Fruit fly (Drosophila melanogaster) whole organism, prepupa: ENCODE measurements around the gene CG32428.
A peak's percentile ranks its signal among the peaks of the same experiment; 100 is the strongest.

ENCODE experiments used
- CG10669 ChIP-seq: fragments of 200-800 bp; sonication (Bioruptor generic); optimal IDR thresholded peaks from 3 replicates; lab custom pipeline; 2018; ENCODE audit warnings: missing biosample characterization, mild to moderate bottlenecking, missing genetic modification characterization, moderate library complexity
- CG11294 ChIP-seq: fragments of 200-800 bp; sonication (Bioruptor generic); IDR thresholded peaks from 2 replicates; pipeline ENCODE4 v1.3.6; 2022; ENCODE audit warnings: missing biosample characterization, missing genetic modification characterization
- CG11902 ChIP-seq: fragments of 200-800 bp; sonication (Bioruptor generic); optimal IDR thresholded peaks from 3 replicates; lab custom pipeline; 2016; ENCODE audit warnings: missing biosample characterization, missing genetic modification characterization
- CG1621 ChIP-seq: fragments of 200-800 bp; sonication (Bioruptor generic); optimal IDR thresholded peaks from 3 replicates; lab custom pipeline; 2018; ENCODE audit warnings: missing biosample characterization, mild to moderate bottlenecking, missing genetic modification characterization
- CG31627 ChIP-seq: fragments of 200-800 bp; sonication (Bioruptor generic); optimal IDR thresholded peaks from 3 replicates; lab custom pipeline; 2016; ENCODE audit warnings: missing biosample characterization, missing genetic modification characterization
- CG32006 ChIP-seq: fragments of 200-800 bp; sonication (Bioruptor generic); optimal IDR thresholded peaks from 3 replicates; lab custom pipeline; 2017; ENCODE audit warnings: missing biosample characterization, mild to moderate bottlenecking, missing genetic modification characterization
- CG34406 ChIP-seq: fragments of 200-800 bp; sonication (Bioruptor generic); optimal IDR thresholded peaks from 3 replicates; lab custom pipeline; 2016; ENCODE audit warnings: missing biosample characterization, missing genetic modification characterization
- CG3919 ChIP-seq: fragments of 200-800 bp; sonication (Bioruptor generic); optimal IDR thresholded peaks from 3 replicates; lab custom pipeline; 2016; ENCODE audit warnings: missing biosample characterization, missing genetic modification characterization
- CG4318 ChIP-seq: fragments of 200-800 bp; sonication (Bioruptor generic); optimal IDR thresholded peaks from 3 replicates; lab custom pipeline; 2017; ENCODE audit warnings: missing biosample characterization, mild to moderate bottlenecking, missing genetic modification characterization
- CG6163 ChIP-seq: fragments of 200-800 bp; sonication (Bioruptor generic); IDR thresholded peaks from 3 replicates; pipeline ENCODE4 v1.3.6; 2022; ENCODE audit warnings: missing biosample characterization, missing genetic modification characterization
- CG6276 ChIP-seq: fragments of 200-800 bp; sonication (Bioruptor generic); optimal IDR thresholded peaks from 2 replicates; lab custom pipeline; 2017; ENCODE audit warnings: missing biosample characterization, mild to moderate bottlenecking, missing genetic modification characterization
- CG6792 ChIP-seq: fragments of 200-800 bp; sonication (Bioruptor generic); optimal IDR thresholded peaks from 3 replicates; lab custom pipeline; 2016; ENCODE audit warnings: missing biosample characterization, missing genetic modification characterization
- CG6808 ChIP-seq: fragments of 200-800 bp; sonication (Bioruptor generic); optimal IDR thresholded peaks from 3 replicates; lab custom pipeline; 2017; ENCODE audit warnings: missing biosample characterization, missing genetic modification characterization, mild to moderate bottlenecking, moderate library complexity, missing genetic modification reagents
- CG6854 ChIP-seq: fragments of 200-800 bp; sonication (Bioruptor generic); optimal IDR thresholded peaks from 2 replicates; lab custom pipeline; 2017; ENCODE audit warnings: missing biosample characterization, mild to moderate bottlenecking, missing genetic modification characterization
- CG7368 ChIP-seq: fragments of 200-800 bp; sonication (Bioruptor generic); optimal IDR thresholded peaks from 3 replicates; lab custom pipeline; 2016; ENCODE audit warnings: missing biosample characterization, missing genetic modification characterization
- CG8119 ChIP-seq: fragments of 200-800 bp; sonication (Bioruptor generic); IDR thresholded peaks from 3 replicates; pipeline ENCODE4 v1.3.6; 2022; ENCODE audit warnings: missing biosample characterization, missing genetic modification characterization
- CG8319 ChIP-seq: fragments of 200-800 bp; sonication (Bioruptor generic); optimal IDR thresholded peaks from 3 replicates; lab custom pipeline; 2016; ENCODE audit warnings: missing biosample characterization, missing genetic modification characterization
- CG8632 ChIP-seq: fragments of 200-800 bp; sonication (Bioruptor generic); optimal IDR thresholded peaks from 3 replicates; lab custom pipeline; 2016; ENCODE audit warnings: missing biosample characterization, missing genetic modification characterization
- Eip75B ChIP-seq: fragments of 200-800 bp; sonication (Bioruptor generic); optimal IDR thresholded peaks from 3 replicates; lab custom pipeline; 2016; ENCODE audit warnings: missing biosample characterization, missing genetic modification characterization
- Eip78C ChIP-seq: fragments of 200-800 bp; sonication (Bioruptor generic); peaks from one replicate; lab custom pipeline; 2016; ENCODE audit warnings: missing biosample characterization, missing genetic modification characterization
- Eip93F ChIP-seq: fragments of 200-800 bp; sonication (Bioruptor generic); optimal IDR thresholded peaks from 2 replicates; lab custom pipeline; 2016; ENCODE audit warnings: missing biosample characterization, mild to moderate bottlenecking, missing genetic modification characterization
- Ets96B ChIP-seq: fragments of 200-800 bp; optimal IDR thresholded peaks from 2 replicates; lab custom pipeline; 2019; ENCODE audit warnings: missing biosample characterization, mild to moderate bottlenecking, missing genetic modification characterization, moderate library complexity
- Gug ChIP-seq: fragments of 200-800 bp; sonication (Bioruptor generic); IDR thresholded peaks from 2 replicates; pipeline ENCODE4 v1.3.6; 2022; ENCODE audit warnings: missing biosample characterization, missing genetic modification characterization
- Hr4 ChIP-seq: fragments of 200-800 bp; sonication (Bioruptor generic); optimal IDR thresholded peaks from 3 replicates; lab custom pipeline; 2016; ENCODE audit warnings: missing biosample characterization, missing genetic modification characterization
- Lpt ChIP-seq: fragments of 200-800 bp; sonication (Bioruptor generic); optimal IDR thresholded peaks from 3 replicates; lab custom pipeline; 2016; ENCODE audit warnings: missing biosample characterization, missing genetic modification characterization
- Met ChIP-seq: fragments of 200-800 bp; sonication (Bioruptor generic); optimal IDR thresholded peaks from 3 replicates; lab custom pipeline; 2016; ENCODE audit warnings: missing biosample characterization, missing genetic modification characterization
- Smox ChIP-seq: fragments of 200-800 bp; sonication (Bioruptor generic); optimal IDR thresholded peaks from 3 replicates; lab custom pipeline; 2016; ENCODE audit warnings: missing biosample characterization, missing genetic modification characterization
- Sox102F ChIP-seq: fragments of 200-800 bp; sonication (Bioruptor generic); optimal IDR thresholded peaks from 2 replicates; lab custom pipeline; 2016; ENCODE audit warnings: missing biosample characterization, mild to moderate bottlenecking, missing genetic modification characterization
- Sox14 ChIP-seq: fragments of 200-800 bp; sonication (Bioruptor generic); optimal IDR thresholded peaks from 3 replicates; lab custom pipeline; 2016; ENCODE audit warnings: missing biosample characterization, missing genetic modification characterization
- Sox15 ChIP-seq: fragments of 200-800 bp; sonication (Bioruptor generic); optimal IDR thresholded peaks from 3 replicates; lab custom pipeline; 2016; ENCODE audit warnings: missing biosample characterization, missing genetic modification characterization
- acj6 ChIP-seq: fragments of 200-800 bp; sonication (Bioruptor generic); optimal IDR thresholded peaks from 3 replicates; lab custom pipeline; 2016; ENCODE audit warnings: missing biosample characterization, missing genetic modification characterization
- cyc ChIP-seq: fragments of 200-800 bp; sonication (Bioruptor generic); optimal IDR thresholded peaks from 3 replicates; lab custom pipeline; 2016; ENCODE audit warnings: missing biosample characterization, missing genetic modification characterization
- dsx ChIP-seq: fragments of 200-800 bp; optimal IDR thresholded peaks from 3 replicates; lab custom pipeline; 2019; ENCODE audit warnings: missing biosample characterization, mild to moderate bottlenecking, missing genetic modification characterization, moderate library complexity; ENCODE audit not compliant: poor library complexity, severe bottlenecking
- eg ChIP-seq: fragments of 200-800 bp; sonication (Bioruptor generic); IDR thresholded peaks from 3 replicates; pipeline ENCODE4 v1.3.6; 2022; ENCODE audit warnings: missing biosample characterization, missing genetic modification characterization
- esn ChIP-seq: fragments of 200-800 bp; sonication (Bioruptor generic); optimal IDR thresholded peaks from 2 replicates; lab custom pipeline; 2016; ENCODE audit warnings: missing biosample characterization, mild to moderate bottlenecking, missing genetic modification characterization, moderate library complexity
- fd59A ChIP-seq: fragments of 200-800 bp; sonication (Bioruptor generic); optimal IDR thresholded peaks from 2 replicates; lab custom pipeline; 2017; ENCODE audit warnings: missing biosample characterization, mild to moderate bottlenecking, missing genetic modification characterization, missing genetic modification reagents
- fd85E ChIP-seq: fragments of 200-800 bp; sonication (Bioruptor generic); optimal IDR thresholded peaks from 3 replicates; lab custom pipeline; 2016; ENCODE audit warnings: missing biosample characterization, missing genetic modification characterization
- lz ChIP-seq: fragments of 200-800 bp; sonication (Bioruptor generic); optimal IDR thresholded peaks from 3 replicates; lab custom pipeline; 2016; ENCODE audit warnings: missing biosample characterization, missing genetic modification characterization
- net ChIP-seq: fragments of 200-800 bp; sonication (Bioruptor generic); optimal IDR thresholded peaks from 3 replicates; lab custom pipeline; 2016; ENCODE audit warnings: missing biosample characterization, missing genetic modification characterization
- pdm3 ChIP-seq: fragments of 200-800 bp; sonication (Bioruptor generic); optimal IDR thresholded peaks from 3 replicates; lab custom pipeline; 2016; ENCODE audit warnings: missing biosample characterization, missing genetic modification characterization
- spab ChIP-seq: fragments of 200-800 bp; sonication (Bioruptor generic); optimal IDR thresholded peaks from 2 replicates; lab custom pipeline; 2017; ENCODE audit warnings: missing biosample characterization, mild to moderate bottlenecking, missing genetic modification characterization, missing genetic modification reagents
- svp ChIP-seq: fragments of 200-800 bp; sonication (Bioruptor generic); peaks from one replicate; lab custom pipeline; 2016; ENCODE audit warnings: missing biosample characterization, missing genetic modification characterization
- topi ChIP-seq: fragments of 200-800 bp; sonication (Bioruptor generic); optimal IDR thresholded peaks from 3 replicates; lab custom pipeline; 2016; ENCODE audit warnings: missing biosample characterization, missing genetic modification characterization
- vri ChIP-seq: fragments of 200-800 bp; sonication (Bioruptor generic); optimal IDR thresholded peaks from 3 replicates; lab custom pipeline; 2016; ENCODE audit warnings: missing biosample characterization, mild to moderate bottlenecking, missing genetic modification characterization

The CG32428 gene

DNA sequence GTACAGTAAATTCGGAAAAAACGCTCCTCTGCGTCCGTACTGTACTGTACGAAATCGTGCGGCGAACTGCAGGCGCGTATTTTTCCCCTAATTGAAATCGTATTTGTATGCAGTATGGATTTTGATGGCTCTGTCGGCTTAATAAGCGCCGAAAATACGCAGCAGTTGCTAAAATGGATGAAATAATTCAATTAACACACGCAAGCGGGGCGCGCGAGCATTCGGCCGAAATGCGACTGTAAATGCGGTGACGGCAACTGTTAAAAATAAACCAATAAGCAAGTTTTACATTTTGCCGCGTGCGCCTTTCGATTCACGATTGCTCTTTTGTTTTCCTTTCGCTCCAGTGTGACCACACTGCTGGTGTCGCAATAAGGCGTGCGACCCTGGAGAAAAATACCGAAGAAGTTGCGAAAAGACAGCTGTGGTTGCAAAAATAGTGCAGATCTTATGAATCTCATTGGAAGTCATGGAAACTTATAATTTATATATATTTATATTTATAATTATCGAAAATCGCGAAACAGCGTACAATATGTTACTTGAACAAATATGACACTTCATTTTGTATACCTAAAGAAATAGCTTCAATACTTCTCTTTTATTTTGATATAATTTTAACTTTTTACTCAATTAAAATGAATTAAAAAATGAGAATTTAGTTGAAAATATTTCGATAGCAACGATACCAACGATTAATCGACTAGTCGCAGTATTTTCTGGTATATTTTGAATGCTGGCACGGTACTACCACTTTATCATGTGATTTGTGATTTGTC lies at the start of gene CG32428, which contains the start of gene CG5969 (continued):
- TF ChIP-seq spab = peak; percentile 28
- TF ChIP-seq CG8632 = peak; percentile 75
- TF ChIP-seq CG4318 (GFP tag; lab: Kevin White, UChicago) = peak; percentile 68
- TF ChIP-seq Eip75B (GFP tag; lab: Kevin White, UChicago) = peak; percentile 45
- peak; percentile 65 for TF ChIP-seq vri (GFP tag; lab: Kevin White, UChicago)
- peak; percentile 74 for TF ChIP-seq CG3919 (GFP tag; lab: Kevin White, UChicago)
- peak; percentile 33 for TF ChIP-seq fd85E
- TF ChIP-seq CG8119 (GFP tag; lab: Robert Waterston, UW) = no peak; the same call in 2 of the 3 replicates
- peak; percentile 80 for TF ChIP-seq CG32006 (GFP tag; lab: Kevin White, UChicago)
- peak; percentile 16 for TF ChIP-seq topi (GFP tag; lab: Kevin White, UChicago)

DNA sequence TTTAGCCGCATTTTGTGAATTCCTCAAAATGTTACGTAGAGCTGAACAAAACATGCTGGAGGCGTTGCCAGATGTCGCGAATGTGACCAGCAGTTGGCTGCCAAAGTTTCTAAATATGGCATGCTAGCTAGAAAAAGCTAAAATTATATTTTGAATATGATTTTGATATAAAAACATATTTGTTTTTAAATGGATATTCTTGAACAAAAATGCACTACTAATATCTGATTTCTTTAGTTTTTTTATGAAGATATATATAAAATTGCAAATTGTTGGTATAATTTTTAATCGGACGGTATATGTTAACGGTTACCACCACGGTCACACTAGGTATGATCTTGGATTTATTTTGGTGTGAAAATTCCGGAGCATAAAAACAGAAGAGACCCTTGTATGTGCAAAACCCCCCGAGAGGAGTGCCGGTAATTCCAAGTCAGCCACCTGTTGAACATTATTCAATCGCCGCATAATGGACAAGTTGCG lies 47.2 kb upstream of the CG32428 start, which contains the start of the genes mTerf3 and CG5104:
mTerf3 (minus strand) TSS at position 86 of the 483 bp plus-strand sequence.
CG5104 (plus strand) TSS at position 323 of the 483 bp plus-strand sequence.
- TF ChIP-seq fd59A = no peak
- TF ChIP-seq Eip78C (GFP tag; lab: Kevin White, UChicago) = peak; percentile 66
- TF ChIP-seq CG6163 (GFP tag; lab: Robert Waterston, UW) = no peak
- TF ChIP-seq CG1621 (tag; lab: Kevin White, UChicago) = peak; percentile 15
- TF ChIP-seq acj6 (GFP tag; lab: Kevin White, UChicago) = peak; percentile 20
- no peak for TF ChIP-seq lz (GFP tag; lab: Kevin White, UChicago)
- TF ChIP-seq Sox14 (GFP tag; lab: Kevin White, UChicago) = peak; percentile 23
- TF ChIP-seq Met (GFP tag; lab: Kevin White, UChicago) = peak; percentile 25
- no peak for TF ChIP-seq Sox102F
- TF ChIP-seq vri (GFP tag; lab: Kevin White, UChicago) = peak; percentile 46
- TF ChIP-seq svp (GFP tag; lab: Kevin White, UChicago) = peak; percentile 31
- peak; percentile 12 for TF ChIP-seq CG31627 (GFP tag; lab: Kevin White, UChicago)
- TF ChIP-seq eg (GFP tag; lab: Robert Waterston, UW) = no peak
- TF ChIP-seq Sox15 (GFP tag; lab: Kevin White, UChicago) = no peak
- TF ChIP-seq Eip93F (GFP tag; lab: Kevin White, UChicago) = peak; percentile 16
- peak; percentile 1 for TF ChIP-seq pdm3 (GFP tag; lab: Kevin White, UChicago)
- TF ChIP-seq Smox = peak; percentile 27
- no peak for TF ChIP-seq spab
- TF ChIP-seq CG7368 (GFP tag; lab: Kevin White, UChicago) = no peak
- TF ChIP-seq esn (GFP tag; lab: Kevin White, UChicago) = peak; percentile 0

DNA sequence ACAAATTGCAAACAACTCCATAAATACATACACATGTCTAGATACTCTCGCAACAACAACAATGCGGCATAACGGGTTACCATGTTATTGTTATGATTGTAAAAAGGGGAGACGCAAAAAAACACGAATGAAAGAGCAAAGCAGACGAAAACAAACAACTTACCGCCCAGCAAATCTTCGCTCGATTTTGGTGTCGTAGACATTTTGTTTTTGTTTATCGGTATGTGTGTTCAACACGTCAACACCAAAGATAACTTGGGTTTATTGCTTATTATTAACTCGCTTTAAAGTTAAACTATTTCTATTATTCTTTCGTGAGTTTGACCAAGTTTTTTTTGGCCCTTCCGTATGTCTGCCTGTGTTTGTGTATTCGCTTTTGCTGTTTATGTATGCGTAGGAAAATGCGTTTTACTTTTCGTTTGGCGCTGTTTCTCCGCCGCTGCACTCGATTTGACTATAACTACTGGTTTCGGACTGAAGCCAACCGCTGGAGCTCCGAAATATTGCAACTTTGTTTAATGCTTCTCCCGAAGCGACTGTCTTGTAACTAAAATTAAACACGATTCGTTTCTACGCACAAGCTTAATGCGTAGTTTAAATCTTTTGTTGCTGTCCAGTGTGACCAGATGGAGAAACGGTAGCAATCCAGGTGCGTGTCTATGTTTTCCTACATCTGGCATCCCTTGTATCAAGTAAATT lies 45.4 kb upstream of the CG32428 start, which contains the start of gene BNIP3:
BNIP3 (minus strand) TSS at position 589 of the 699 bp plus-strand sequence.
- TF ChIP-seq CG11902 (GFP tag; lab: Kevin White, UChicago) (no peak), CG10669 (no peak), CG31627 (GFP tag; lab: Kevin White, UChicago) (no peak), Lpt (GFP tag; lab: Kevin White, UChicago) (no peak), CG6808 (GFP tag; lab: Kevin White, UChicago) (no peak), eg (GFP tag; lab: Robert Waterston, UW) (no peak), vri (GFP tag; lab: Kevin White, UChicago) (peak; percentile 35), Hr4 (GFP tag; lab: Kevin White, UChicago) (no peak), Sox14 (GFP tag; lab: Kevin White, UChicago) (peak; percentile 65), Eip75B (GFP tag; lab: Kevin White, UChicago) (no peak), net (GFP tag; lab: Kevin White, UChicago) (no peak), CG6792 (GFP tag; lab: Kevin White, UChicago) (no peak), pdm3 (GFP tag; lab: Kevin White, UChicago) (no peak), CG11294 (GFP tag; lab: Robert Waterston, UW) (no peak), Sox15 (GFP tag; lab: Kevin White, UChicago) (no peak), CG6854 (GFP tag; lab: Kevin White, UChicago) (no peak), CG1621 (tag; lab: Kevin White, UChicago) (no peak), Gug (GFP tag; lab: Robert Waterston, UW) (no peak), dsx (GFP tag; lab: Kevin White, UChicago) (peak; percentile 86), CG34406 (GFP tag; lab: Kevin White, UChicago) (no peak), cyc (GFP tag; lab: Kevin White, UChicago) (no peak), CG32006 (GFP tag; lab: Kevin White, UChicago) (no peak), CG8319 (no peak), Ets96B (tag; lab: Kevin White, UChicago) (no peak), spab (no peak), CG6276 (GFP tag; lab: Kevin White, UChicago) (no peak)
